Worm (Caenorhabditis elegans) whole organism, mixed stage, embryonic: ENCODE data around the gene msp-58.
"Not testable (repeated sequence)": the region's sequence is repeated elsewhere in the genome, so short reads cannot be mapped to it uniquely, and the experiment has no call there.

Experiments used
- elt-3 ChIP-seq: fragments of 150-350 bp; optimal IDR thresholded peaks from 2 replicates; lab custom pipeline; 2014; ENCODE audit warnings: missing biosample characterization, missing genetic modification characterization
- nhr-237 ChIP-seq: fragments of 150-350 bp; optimal IDR thresholded peaks from 2 replicates; lab custom pipeline; 2014; ENCODE audit warnings: missing biosample characterization, missing genetic modification characterization

DNA sequence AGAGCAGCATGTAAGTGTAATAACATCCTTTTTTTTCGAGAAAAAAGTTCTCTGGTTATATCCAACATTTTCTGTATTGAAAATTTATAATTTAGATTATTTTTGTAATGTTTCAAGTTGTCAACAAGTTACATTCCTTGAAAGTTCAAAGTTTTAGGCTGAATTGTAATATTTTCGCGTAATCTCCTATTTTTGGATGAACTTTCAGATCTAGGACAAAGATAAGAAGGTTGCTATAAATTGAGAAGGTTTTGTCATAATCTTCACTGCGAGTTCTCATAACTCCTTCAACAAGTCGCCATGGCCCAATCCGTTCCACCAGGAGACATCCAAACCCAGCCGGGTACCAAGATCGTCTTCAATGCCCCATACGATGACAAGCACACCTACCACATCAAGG, 7.8 kb downstream of the msp-58 start, which contains the start of gene msp-65:
- TF ChIP-seq elt-3, nhr-237 (tag; lab: Kevin White, UChicago): not testable (repeated sequence)
